Fruit fly (Drosophila melanogaster) whole organism, embryonic: ENCODE data around the gene Dad1.

ENCODE experiments used
- Abd-B ChIP-seq: fragments of 200-800 bp; sonication (Bioruptor generic); optimal IDR thresholded peaks from 2 replicates; lab custom pipeline; 2018; ENCODE audit warnings: missing biosample characterization, mild to moderate bottlenecking, missing genetic modification characterization, moderate library complexity
- CG11247 ChIP-seq: fragments of 200-800 bp; sonication (Bioruptor generic); IDR thresholded peaks from 2 replicates; pipeline ENCODE4 v1.3.6; 2022; ENCODE audit warnings: missing biosample characterization, missing genetic modification characterization
- CG8478 ChIP-seq: fragments of >200 bp; optimal IDR thresholded peaks from 2 replicates; lab custom pipeline; 2018
- CTCF ChIP-seq: fragments of 200-800 bp; sonication (Bioruptor generic); optimal IDR thresholded peaks from 2 replicates; lab custom pipeline; 2017; ENCODE audit warnings: missing biosample characterization, mild to moderate bottlenecking, missing genetic modification characterization, moderate library complexity
- Mad ChIP-seq: fragments of 200-800 bp; sonication (Bioruptor generic); optimal IDR thresholded peaks from 2 replicates; lab custom pipeline; 2016; ENCODE audit warnings: missing biosample characterization, missing genetic modification characterization
- NC2β ChIP-seq: fragments of 200-800 bp; sonication (Bioruptor generic); optimal IDR thresholded peaks from 2 replicates; lab custom pipeline; 2016; ENCODE audit warnings: missing biosample characterization, missing genetic modification characterization
- Ptx1 ChIP-seq: fragments of 200-800 bp; sonication (Bioruptor generic); IDR thresholded peaks from 2 replicates; pipeline ENCODE4 v1.3.6; 2022; ENCODE audit warnings: missing biosample characterization, missing genetic modification characterization
- Tbp ChIP-seq: fragments of >200 bp; optimal IDR thresholded peaks from 2 replicates; lab custom pipeline; 2018; ENCODE audit warnings: missing biosample characterization, missing genetic modification characterization
- her ChIP-seq: fragments of 200-800 bp; sonication (Bioruptor generic); optimal IDR thresholded peaks from 2 replicates; lab custom pipeline; 2016; ENCODE audit warnings: missing biosample characterization, missing genetic modification characterization
- zfh2 ChIP-seq: fragments of 200-800 bp; sonication (Bioruptor generic); optimal IDR thresholded peaks from 2 replicates; lab custom pipeline; 2016; ENCODE audit warnings: missing biosample characterization, missing genetic modification characterization

dm6 chr2L:8351864-8352263 is 32.1 kb downstream of the Dad1 start, which contains the start of gene Mur29B:
- no peak for TF ChIP-seq CG11247
- no peak for TF ChIP-seq her (GFP tag; lab: Kevin White, UChicago)
- TF ChIP-seq CG8478 (lab: Kevin White, UChicago), result no peak
- TF ChIP-seq CTCF (GFP tag; lab: Kevin White, UChicago), result no peak
- no peak for TF ChIP-seq Mad (GFP tag; lab: Kevin White, UChicago)
- TF ChIP-seq Tbp (GFP tag; lab: Kevin White, UChicago), result no peak
- TF ChIP-seq zfh2 (GFP tag; lab: Kevin White, UChicago), result no peak
- no peak for TF ChIP-seq Abd-B
- TF ChIP-seq NC2β (GFP tag; lab: Kevin White, UChicago), result no peak
- TF ChIP-seq Ptx1, result no peak
